Fruit fly (Drosophila melanogaster): ENCODE results near the gene CG31546.

The CG31546 gene

dm6 chr3R:5658984-5659802, 23.8 kb upstream of the CG31546 start:
- TF ChIP-seq CTCF (optimal IDR thresholded peaks at IDR 0.05): no peak
- no peak for TF ChIP-seq CG8478 (optimal IDR thresholded peaks at IDR 0.05)

dm6 chr3R:5654692-5655181, 19.3 kb upstream of the CG31546 start, which contains the start of the genes elm and MED27:
Gene elm (minus strand): TSS chr3R:5654861.
Gene MED27 (plus strand): TSS chr3R:5655139.
- TF ChIP-seq CTCF (optimal IDR thresholded peaks at IDR 0.05): no peak
- TF ChIP-seq CG8478 (optimal IDR thresholded peaks at IDR 0.05): no peak

DNA sequence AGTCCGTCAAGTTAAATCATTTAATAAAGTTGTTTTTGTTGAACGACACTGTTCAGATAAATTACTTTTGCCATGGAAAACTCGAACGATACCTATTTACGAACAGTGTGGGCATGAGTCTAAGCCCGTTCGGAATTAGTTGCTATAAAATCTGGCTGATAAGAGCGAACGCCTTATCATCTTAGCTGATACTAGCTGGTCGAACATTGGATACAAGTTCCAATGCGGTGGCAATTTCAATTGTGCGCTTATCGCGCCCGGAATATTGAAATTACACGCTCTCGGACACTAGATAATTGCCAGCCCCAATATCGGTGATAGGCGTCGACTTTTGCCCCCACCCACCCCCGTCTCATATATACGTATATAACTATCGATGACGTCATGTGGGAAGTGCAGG, 18.5 kb upstream of the CG31546 start:
- no peak for TF ChIP-seq CTCF (optimal IDR thresholded peaks at IDR 0.05)

DNA sequence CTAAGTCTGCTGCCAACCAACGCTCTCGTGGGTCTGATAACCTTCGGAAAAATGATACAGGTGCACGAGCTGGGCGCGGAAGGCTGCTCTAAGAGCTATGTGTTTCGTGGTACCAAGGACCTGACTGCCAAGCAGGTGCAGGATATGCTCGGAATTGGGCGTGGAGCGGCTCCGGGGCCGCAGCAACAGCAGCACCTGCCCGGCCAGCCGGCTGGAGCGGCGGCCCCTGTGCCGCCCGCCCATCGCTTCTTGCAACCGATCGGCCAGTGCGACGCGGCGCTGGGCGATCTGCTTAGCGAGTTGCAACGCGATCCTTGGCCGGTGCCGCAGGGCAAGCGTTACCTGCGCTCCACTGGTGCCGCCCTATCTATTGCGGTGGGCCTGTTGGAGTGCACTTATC, 14.5 kb upstream of the CG31546 start:
- TF ChIP-seq CG8478 (optimal IDR thresholded peaks at IDR 0.05): no peak
- TF ChIP-seq CTCF (optimal IDR thresholded peaks at IDR 0.05): no peak

DNA sequence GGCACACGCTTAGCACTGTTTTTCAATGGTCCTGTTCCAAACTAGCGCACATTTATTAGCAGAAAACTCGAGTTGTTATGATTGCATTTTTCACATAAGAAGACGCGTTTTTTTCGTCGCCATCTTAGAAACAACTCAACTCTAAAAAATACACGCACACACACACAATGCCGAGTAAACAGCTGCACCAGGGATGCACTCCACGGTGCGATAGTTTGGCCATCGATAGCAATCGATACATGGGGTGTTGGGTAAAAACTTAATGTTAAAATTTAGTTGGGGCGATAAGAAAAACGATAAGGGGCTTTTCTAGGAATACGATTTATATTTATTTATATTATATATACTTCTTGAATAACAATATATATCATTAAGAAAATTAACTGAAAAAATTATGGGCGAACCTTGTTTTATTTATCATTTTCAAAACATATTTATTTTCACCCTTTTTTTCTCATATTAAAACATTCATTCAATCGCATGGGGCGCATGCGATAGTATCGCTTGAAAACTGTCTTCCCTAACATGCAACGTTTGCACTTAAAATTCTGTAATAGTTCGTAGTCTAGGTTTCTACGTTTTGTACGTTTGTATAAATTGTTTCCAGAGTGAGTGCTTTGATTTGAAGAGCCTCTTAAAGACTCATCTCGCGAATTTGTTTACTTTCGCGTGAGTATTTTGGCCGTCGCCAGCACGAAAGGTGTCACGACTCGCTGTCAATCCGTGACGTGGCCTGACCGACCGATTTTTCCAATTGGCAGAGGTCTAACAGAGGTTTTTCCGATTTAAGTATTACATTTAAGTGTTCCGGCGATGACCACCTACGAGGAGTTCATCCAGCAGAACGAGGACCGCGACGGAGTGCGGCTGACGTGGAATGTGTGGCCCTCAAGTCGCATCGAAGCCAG, 13.4 kb upstream of the CG31546 start, which contains the start of the genes MTA1-like and Sec23:
Gene MTA1-like (minus strand): TSS at position 170 of the 908 bp plus-strand sequence.
Gene Sec23 (plus strand): TSS at position 497 of the 908 bp plus-strand sequence.
- TF ChIP-seq CG8478 (optimal IDR thresholded peaks at IDR 0.05): no peak
- no peak for TF ChIP-seq CTCF (optimal IDR thresholded peaks at IDR 0.05)

DNA sequence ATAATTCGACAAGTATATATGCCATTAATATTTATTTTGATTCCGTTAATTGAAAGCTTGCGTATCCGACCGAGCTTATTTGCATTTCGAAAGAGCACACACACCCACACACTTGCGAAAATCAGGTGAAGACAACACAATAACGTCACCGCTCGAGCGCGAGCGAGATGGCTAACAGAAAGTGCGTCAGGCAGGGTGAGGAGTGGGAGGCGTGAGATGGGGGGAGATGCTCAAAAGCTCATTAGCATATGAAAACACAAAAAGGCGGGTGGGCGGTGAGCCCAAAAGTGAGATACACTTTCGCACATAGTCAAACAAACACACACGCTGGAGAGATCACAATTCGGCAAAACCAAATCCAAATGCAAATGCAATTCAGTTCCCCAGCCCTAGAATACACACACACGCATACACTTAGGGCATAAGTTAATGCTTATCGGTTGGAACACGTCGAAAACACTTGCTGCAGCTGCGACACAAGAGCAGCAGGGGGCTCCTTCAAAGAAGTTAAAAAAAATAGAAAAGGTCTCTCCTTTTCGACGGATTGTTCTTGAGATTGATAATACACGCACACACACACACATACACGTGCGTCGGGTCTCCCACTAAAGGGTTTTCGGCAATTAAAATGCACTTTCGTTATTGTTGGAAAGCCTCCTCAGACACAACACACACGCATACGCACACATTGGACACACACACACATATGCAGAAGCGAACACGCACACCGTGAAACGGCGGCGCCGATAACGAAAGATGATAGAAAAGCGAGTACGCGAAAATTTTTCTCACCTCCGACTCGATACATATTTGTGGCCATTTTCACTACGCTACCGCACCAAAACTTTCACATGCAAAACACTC, 12.5 kb upstream of the CG31546 start:
- TF ChIP-seq CG8478 (optimal IDR thresholded peaks at IDR 0.05) (no peak), CTCF (optimal IDR thresholded peaks at IDR 0.05) (no peak)

- TF ChIP-seq CTCF (optimal IDR thresholded peaks at IDR 0.05): no peak
- no peak for TF ChIP-seq CG8478 (optimal IDR thresholded peaks at IDR 0.05)
These were observed 8.0 kb upstream of the CG31546 start for dm6 chr3R:5643421-5643820.

DNA sequence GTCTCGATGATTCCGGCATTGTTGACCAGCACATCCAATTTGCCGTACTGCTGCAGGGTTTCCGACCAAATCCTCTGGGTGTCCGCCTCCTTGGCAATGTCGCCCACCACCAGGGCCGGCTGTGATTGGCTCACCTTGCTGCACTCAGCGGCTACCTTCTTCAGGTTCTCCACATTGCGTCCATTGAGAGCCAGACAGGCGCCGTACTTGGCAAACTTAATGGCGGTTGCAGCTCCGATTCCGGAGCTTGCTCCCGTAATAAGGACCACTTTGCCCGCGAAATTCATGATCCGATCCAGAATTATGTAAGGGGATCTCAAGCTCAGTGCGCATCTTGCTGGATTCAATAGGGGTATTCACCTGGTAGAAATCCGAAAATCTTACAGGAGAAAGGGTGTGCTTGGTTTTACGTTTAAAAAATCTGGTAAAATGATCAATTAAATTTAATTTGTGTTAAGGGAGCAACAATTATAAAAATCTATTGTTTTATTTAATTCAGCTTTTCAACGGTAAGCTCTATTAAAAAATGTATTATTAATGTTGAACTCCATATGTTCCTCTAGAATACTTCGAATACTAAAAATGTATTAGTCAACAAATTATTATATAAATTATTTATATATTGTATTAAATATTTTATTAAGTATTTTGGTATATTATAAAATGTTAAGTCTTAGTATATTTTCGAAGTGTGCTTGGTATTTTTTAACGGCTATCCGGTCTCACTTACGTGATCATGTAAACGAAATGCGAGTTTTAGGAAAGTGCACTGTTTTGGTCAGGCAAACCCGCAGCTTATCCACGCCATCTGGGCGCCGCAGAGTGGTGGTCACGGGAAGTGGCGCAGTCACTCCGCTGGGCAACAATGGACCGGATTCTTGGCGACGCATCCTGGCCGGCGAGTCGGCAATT, 1.4 kb upstream of the CG31546 start, which contains the start of the genes CG31548 and CG12170:
Gene CG31548 (minus strand): TSS at position 334 of the 912 bp plus-strand sequence.
Gene CG12170 (plus strand): TSS at position 716 of the 912 bp plus-strand sequence.
- TF ChIP-seq CG8478 (optimal IDR thresholded peaks at IDR 0.05): no peak
- no peak for TF ChIP-seq CTCF (optimal IDR thresholded peaks at IDR 0.05)

- TF ChIP-seq CTCF (optimal IDR thresholded peaks at IDR 0.05) (no peak), CG8478 (optimal IDR thresholded peaks at IDR 0.05) (no peak)
These were observed 2.0 kb downstream of the CG31546 start, which contains the start of gene CG12171 for dm6 chr3R:5633437-5633836. Gene CG12171 (plus strand): TSS chr3R:5633627.

DNA sequence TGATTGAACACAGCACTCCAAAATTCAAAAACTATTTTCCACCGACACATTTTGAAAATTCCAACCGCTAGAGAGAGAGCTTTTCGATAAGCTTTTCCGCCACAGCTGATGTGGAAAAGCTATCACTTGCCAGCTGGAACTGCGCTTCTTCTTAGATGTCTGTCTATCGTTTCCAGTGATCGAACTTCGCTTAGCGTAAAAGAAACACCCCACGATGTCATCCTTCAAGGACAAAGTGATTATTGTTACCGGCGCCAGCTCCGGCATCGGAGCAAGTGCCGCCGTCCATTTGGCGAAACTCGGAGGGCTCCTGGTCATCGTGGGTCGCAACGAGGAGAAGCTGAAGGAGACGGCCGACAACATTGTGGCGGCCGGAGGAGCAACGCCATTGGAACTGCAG, 3.2 kb downstream of the CG31546 start, which contains the start of gene CG31549:
Gene CG31549 (plus strand): TSS at position 11 of the 400 bp plus-strand sequence.
- TF ChIP-seq CG8478 (optimal IDR thresholded peaks at IDR 0.05) (no peak), CTCF (optimal IDR thresholded peaks at IDR 0.05) (no peak)

DNA sequence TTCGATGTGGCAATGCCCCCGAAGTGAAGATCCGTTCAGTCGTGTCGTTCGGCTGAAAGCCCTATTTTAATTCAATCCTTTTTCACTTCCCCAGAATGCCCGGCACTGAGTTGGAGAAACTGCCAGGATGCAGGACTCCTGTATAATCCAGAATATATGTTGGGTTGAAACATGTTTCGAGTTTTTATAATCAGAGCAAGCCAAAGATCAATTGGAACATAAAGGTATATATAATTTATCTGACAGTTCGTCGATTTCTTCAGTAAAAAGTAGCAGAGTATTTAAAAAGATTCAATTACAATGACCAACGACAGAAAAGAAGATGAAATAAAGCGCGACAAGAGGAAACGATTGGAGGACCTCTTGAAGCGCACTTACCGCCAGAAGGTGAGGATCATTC, 7.9 kb downstream of the CG31546 start, which contains the start of gene CG31551:
Gene CG31551 (plus strand): TSS at position 301 of the 400 bp plus-strand sequence.
- TF ChIP-seq CTCF (optimal IDR thresholded peaks at IDR 0.05) (no peak), CG8478 (optimal IDR thresholded peaks at IDR 0.05) (no peak)

dm6 chr3R:5624115-5624878, 11.1 kb downstream of the CG31546 start, which contains the start of the genes Dph4, Spec2 and RpL13A:
Gene Dph4 (minus strand): TSS chr3R:5624125.
Gene Spec2 (minus strand): TSS chr3R:5624125.
Gene RpL13A (plus strand): TSS chr3R:5624474.
- TF ChIP-seq CG8478 (optimal IDR thresholded peaks at IDR 0.05): no peak
- TF ChIP-seq CTCF (optimal IDR thresholded peaks at IDR 0.05): peak; percentile 47 to 55
